Worm (Caenorhabditis elegans): ENCODE data around the gene R04F11.5.

ce11 chrV:12307011-12307540, 10.7 kb downstream of the R04F11.5 start, which contains the start of gene srg-45:
- no peak for TF ChIP-seq hmg-4 (GFP tag; optimal IDR thresholded peaks at IDR 0.05)
- no peak for TF ChIP-seq F13C5.2 (tag; optimal IDR thresholded peaks at IDR 0.05)
- no peak for TF ChIP-seq ama-1 (optimal IDR thresholded peaks at IDR 0.05)
